Fruit fly (Drosophila melanogaster): ENCODE measurements around the gene Alms1b.

Gene Alms1b

dm6 chrX:4649751-4650150, 19.0 kb upstream of the Alms1b start, which contains the start of the genes Cbp80 and Torsin (continued):
- TF ChIP-seq CG12659 (GFP tag; optimal IDR thresholded peaks at IDR 0.05), result peak; percentile 36
- TF ChIP-seq row (GFP tag; IDR thresholded peaks at IDR 0.05), result peak; percentile 70
- no peak for TF ChIP-seq CG12155 (GFP tag; optimal IDR thresholded peaks at IDR 0.05)
- TF ChIP-seq unc-4 (GFP tag; IDR thresholded peaks at IDR 0.05; ENCODE audit: partially characterized antibody), result peak; percentile 83
- peak; percentile 71 for TF ChIP-seq ato (GFP tag; IDR thresholded peaks at IDR 0.05; ENCODE audit: partially characterized antibody)
- TF ChIP-seq CG34422 (GFP tag; IDR thresholded peaks at IDR 0.05), result 0 out of 3 replicates have a peak, but pooled peaks have one; percentile 31
- peak; percentile 19 for TF ChIP-seq HmgZ (tag; optimal IDR thresholded peaks at IDR 0.05)
- no peak for TF ChIP-seq prd (optimal IDR thresholded peaks at IDR 0.05)
- peak; percentile 34; the same call in 2 of the 3 replicates for TF ChIP-seq prd (GFP tag; IDR thresholded peaks at IDR 0.05)
- TF ChIP-seq Hr39 (optimal IDR thresholded peaks at IDR 0.05), result no peak
- peak; percentile 3 for TF ChIP-seq CG9797 (GFP tag; optimal IDR thresholded peaks at IDR 0.05)
- no peak for TF ChIP-seq CG15073 (GFP tag; optimal IDR thresholded peaks at IDR 0.05)
- peak; percentile 67 for TF ChIP-seq CG2129 (GFP tag; IDR thresholded peaks at IDR 0.05; ENCODE audit: partially characterized antibody)
- TF ChIP-seq lilli (GFP tag; optimal IDR thresholded peaks at IDR 0.05), result peak; percentile 30
- TF ChIP-seq E2f1 (GFP tag; IDR thresholded peaks at IDR 0.05), result no peak

- TF ChIP-seq sqz (GFP tag; optimal IDR thresholded peaks at IDR 0.05) (no peak), gcm (GFP tag; optimal IDR thresholded peaks at IDR 0.05) (no peak), NC2α (GFP tag; optimal IDR thresholded peaks at IDR 0.05) (no peak), Vsx1 (GFP tag; optimal IDR thresholded peaks at IDR 0.05) (no peak), Sry-δ (GFP tag; optimal IDR thresholded peaks at IDR 0.05) (peak; percentile 8), sim (GFP tag; IDR thresholded peaks at IDR 0.05) (no peak), NfI (GFP tag; optimal IDR thresholded peaks at IDR 0.05) (no peak), CG8290 (GFP tag; optimal IDR thresholded peaks at IDR 0.05) (no peak), CG8290 (tag; optimal IDR thresholded peaks at IDR 0.05) (no peak), CG7987 (GFP tag; optimal IDR thresholded peaks at IDR 0.05) (no peak), CG11695 (GFP tag; IDR thresholded peaks at IDR 0.05) (no peak), CG8765 (GFP tag; IDR thresholded peaks at IDR 0.05) (no peak), CG11085 (GFP tag; IDR thresholded peaks at IDR 0.05) (no peak), Oaz (GFP tag; IDR thresholded peaks at IDR 0.05) (no peak), CG4360 (GFP tag; IDR thresholded peaks at IDR 0.05) (no peak), scrt (GFP tag; optimal IDR thresholded peaks at IDR 0.05) (no peak), hb (GFP tag; IDR thresholded peaks at IDR 0.05; ENCODE audit: partially characterized antibody) (peak; percentile 97), ap (GFP tag; IDR thresholded peaks at IDR 0.05) (no peak), unc-4 (GFP tag; IDR thresholded peaks at IDR 0.05; ENCODE audit: partially characterized antibody) (peak; percentile 65), BEAF-32 (GFP tag; optimal IDR thresholded peaks at IDR 0.05) (peak; percentile 40), dm (GFP tag; optimal IDR thresholded peaks at IDR 0.05) (no peak), CG7963 (GFP tag; IDR thresholded peaks at IDR 0.05; ENCODE audit: partially characterized antibody) (peak; percentile 98), ato (GFP tag; IDR thresholded peaks at IDR 0.05; ENCODE audit: partially characterized antibody) (peak; percentile 97), CG30403 (GFP tag; optimal IDR thresholded peaks at IDR 0.05) (no peak), insv (GFP tag; optimal IDR thresholded peaks at IDR 0.05) (no peak), GATAe (GFP tag; conservative IDR thresholded peaks at IDR 0.05) (no peak), CG30020 (tag; optimal IDR thresholded peaks at IDR 0.05) (no peak), Neu2 (GFP tag; optimal IDR thresholded peaks at IDR 0.05; ENCODE audit: borderline replicate concordance) (no peak), CG13287 (GFP tag; IDR thresholded peaks at IDR 0.05; ENCODE audit: partially characterized antibody) (peak; percentile 81), Nf-YB (GFP tag; optimal IDR thresholded peaks at IDR 0.05) (peak; percentile 95), Hmx (GFP tag; optimal IDR thresholded peaks at IDR 0.05) (no peak), CG17612 (GFP tag; IDR thresholded peaks at IDR 0.05) (no peak), CG3838 (GFP tag; optimal IDR thresholded peaks at IDR 0.05) (no peak), ranshi (GFP tag; IDR thresholded peaks at IDR 0.05) (no peak), exex (tag; optimal IDR thresholded peaks at IDR 0.05) (peak; percentile 6), HmgD (GFP tag; optimal IDR thresholded peaks at IDR 0.05) (no peak)
Measured at dm6 chrX:4647316-4648046, 16.7 kb upstream of the Alms1b start, which contains the start of the genes HLH4C and mRpL30. TSS of gene HLH4C (minus strand) at chrX:4647414. TSS of gene mRpL30 (plus strand) at chrX:4647871.
